Worm (Caenorhabditis elegans) whole organism, young adult: Measurements from ENCODE around the gene F01F1.11.

ENCODE experiments used
- B0019.2 ChIP-seq: fragments of 200-800 bp; sonication (Bioruptor generic); conservative IDR thresholded peaks from 2 replicates; pipeline ENCODE4 v1.3.6; 2022; ENCODE audit warnings: missing genetic modification reagents, missing genetic modification characterization, missing compliant biosample characterization
- F23B12.7 ChIP-seq: sonication (generic microtip); optimal IDR thresholded peaks from 2 replicates; lab custom pipeline; 2017; ENCODE audit warnings: missing genetic modification characterization, mild to moderate bottlenecking, missing compliant biosample characterization, antibody characterized with exemption, moderate library complexity; ENCODE audit not compliant: insufficient read depth
- F33H1.4 ChIP-seq: fragments of 200-800 bp; sonication (Bioruptor generic); IDR thresholded peaks from 2 replicates; pipeline ENCODE4 v1.3.6; 2022; ENCODE audit warnings: missing genetic modification reagents, missing genetic modification characterization, missing compliant biosample characterization
- F52B5.7 ChIP-seq: sonication (generic microtip); optimal IDR thresholded peaks from 2 replicates; lab custom pipeline; 2016; ENCODE audit warnings: mild to moderate bottlenecking, missing genetic modification characterization, missing compliant biosample characterization
- F55B11.4 ChIP-seq: sonication (generic microtip); optimal IDR thresholded peaks from 2 replicates; lab custom pipeline; 2016; ENCODE audit warnings: missing compliant biosample characterization, missing genetic modification characterization, borderline replicate concordance; ENCODE audit not compliant: insufficient read depth
- K11D2.4 ChIP-seq: fragments of 200-800 bp; sonication (Bioruptor generic); IDR thresholded peaks from 2 replicates; pipeline ENCODE4 v1.3.6; 2022; ENCODE audit warnings: missing genetic modification reagents, missing genetic modification characterization, missing compliant biosample characterization
- ZK185.1 ChIP-seq: sonication (generic microtip); optimal IDR thresholded peaks from 2 replicates; lab custom pipeline; 2016; ENCODE audit warnings: mild to moderate bottlenecking, missing genetic modification characterization, missing compliant biosample characterization; ENCODE audit not compliant: poor library complexity, severe bottlenecking
- athp-1 ChIP-seq: sonication (generic microtip); optimal IDR thresholded peaks from 2 replicates; lab custom pipeline; 2017; ENCODE audit warnings: mild to moderate bottlenecking, missing genetic modification characterization, missing compliant biosample characterization
- attf-6 ChIP-seq: fragments of 200-800 bp; sonication (Bioruptor generic); IDR thresholded peaks from 2 replicates; pipeline ENCODE4 v1.3.6; 2022; ENCODE audit warnings: missing genetic modification reagents, missing genetic modification characterization, missing compliant biosample characterization
- bed-2 ChIP-seq: fragments of 200-800 bp; sonication (Bioruptor generic); IDR thresholded peaks from 2 replicates; pipeline ENCODE4 v1.3.6; 2022; ENCODE audit warnings: missing genetic modification reagents, missing genetic modification characterization, missing compliant biosample characterization
- cebp-1 ChIP-seq, 2 experiments: fragments of 200-800 bp in 1 of 2; sonication (Bioruptor generic) in 1 of 2; sonication (generic microtip) in 1 of 2; IDR thresholded peaks in 1 of 2; optimal IDR thresholded peaks in 1 of 2; 2 replicates each; pipeline versions ENCODE4 v1.3.6 to Lab custom; 2017 to 2022; ENCODE audit warnings: missing compliant biosample characterization in 2 of 2, missing genetic modification characterization in 2 of 2, mild to moderate bottlenecking in 1 of 2, missing genetic modification reagents in 1 of 2, moderate library complexity in 1 of 2
- cebp-2 ChIP-seq: fragments of 200-800 bp; sonication (Bioruptor generic); IDR thresholded peaks from 2 replicates; pipeline ENCODE4 v1.3.6; 2022; ENCODE audit warnings: missing genetic modification characterization, missing compliant biosample characterization
- ceh-100 ChIP-seq: fragments of 200-800 bp; sonication (Bioruptor generic); IDR thresholded peaks from 2 replicates; pipeline ENCODE4 v1.3.6; 2022; ENCODE audit warnings: missing genetic modification reagents, missing genetic modification characterization, missing compliant biosample characterization
- ceh-27 ChIP-seq: fragments of 200-800 bp; sonication (Bioruptor generic); optimal IDR thresholded peaks from 2 replicates; lab custom pipeline; 2018; ENCODE audit warnings: mild to moderate bottlenecking, missing genetic modification characterization, moderate library complexity, missing compliant biosample characterization
- ceh-91 ChIP-seq: fragments of 200-800 bp; sonication (Bioruptor generic); IDR thresholded peaks from 2 replicates; pipeline ENCODE4 v1.3.6; 2022; ENCODE audit warnings: missing genetic modification reagents, missing genetic modification characterization, missing compliant biosample characterization
- chd-7 ChIP-seq: sonication (generic microtip); optimal IDR thresholded peaks from 2 replicates; lab custom pipeline; 2016; ENCODE audit warnings: mild to moderate bottlenecking, missing genetic modification characterization, moderate library complexity, missing compliant biosample characterization
- dox-1 ChIP-seq: fragments of 200-800 bp; sonication (Bioruptor generic); IDR thresholded peaks from 2 replicates; pipeline ENCODE4 v1.3.6; 2022; ENCODE audit warnings: missing genetic modification reagents, missing genetic modification characterization, missing compliant biosample characterization
- efl-1 ChIP-seq: fragments of 150-350 bp; optimal IDR thresholded peaks from 2 replicates; lab custom pipeline; 2014; ENCODE audit warnings: missing biosample characterization, missing genetic modification reagents, missing genetic modification characterization
- egl-44 ChIP-seq: fragments of 200-800 bp; sonication (Bioruptor generic); IDR thresholded peaks from 2 replicates; pipeline ENCODE4 v1.3.6; 2022; ENCODE audit warnings: missing genetic modification reagents, missing genetic modification characterization, missing compliant biosample characterization
- ets-4 ChIP-seq: fragments of 200-800 bp; sonication (Bioruptor generic); optimal IDR thresholded peaks from 2 replicates; lab custom pipeline; 2018; ENCODE audit warnings: mild to moderate bottlenecking, missing genetic modification characterization, missing compliant biosample characterization
- fkh-3 ChIP-seq: sonication (generic microtip); optimal IDR thresholded peaks from 2 replicates; lab custom pipeline; 2016; ENCODE audit warnings: mild to moderate bottlenecking, missing genetic modification characterization, missing compliant biosample characterization
- him-1 ChIP-seq: sonication (generic microtip); optimal IDR thresholded peaks from 2 replicates; lab custom pipeline; 2016; ENCODE audit warnings: missing genotype, missing genetic modification reagents, missing genetic modification characterization, missing compliant biosample characterization
- hmg-1.2 ChIP-seq: fragments of 200-800 bp; sonication (Bioruptor generic); IDR thresholded peaks from 2 replicates; pipeline ENCODE4 v1.3.6; 2022; ENCODE audit warnings: missing genetic modification reagents, missing genetic modification characterization, missing compliant biosample characterization
- let-526 ChIP-seq: fragments of 200-800 bp; sonication (Bioruptor generic); IDR thresholded peaks from 2 replicates; pipeline ENCODE4 v1.3.6; 2022; ENCODE audit warnings: missing genetic modification reagents, missing genetic modification characterization, missing compliant biosample characterization
- lsl-1 ChIP-seq: fragments of 200-800 bp; sonication (Bioruptor generic); optimal IDR thresholded peaks from 2 replicates; lab custom pipeline; 2018; ENCODE audit warnings: mild to moderate bottlenecking, missing genetic modification characterization, moderate library complexity, missing compliant biosample characterization
- madf-6 ChIP-seq: fragments of 200-800 bp; sonication (Bioruptor generic); IDR thresholded peaks from 2 replicates; pipeline ENCODE4 v1.3.6; 2022; ENCODE audit warnings: missing genetic modification reagents, missing genetic modification characterization, missing compliant biosample characterization
- nhr-80 ChIP-seq: sonication (generic microtip); optimal IDR thresholded peaks from 2 replicates; lab custom pipeline; 2016; ENCODE audit warnings: missing genetic modification characterization, missing compliant biosample characterization
- pha-4 ChIP-seq: fragments of 150-350 bp; sonication (generic microtip); optimal IDR thresholded peaks from 2 replicates; lab custom pipeline; 2014; ENCODE audit warnings: missing biosample characterization, missing genetic modification reagents, missing genetic modification characterization
- sea-2 ChIP-seq: fragments of 200-800 bp; sonication (Bioruptor generic); IDR thresholded peaks from 2 replicates; pipeline ENCODE4 v1.3.6; 2022; ENCODE audit warnings: missing genetic modification characterization, missing compliant biosample characterization
- snpc-1.1 ChIP-seq: sonication (generic microtip); optimal IDR thresholded peaks from 2 replicates; lab custom pipeline; 2017; ENCODE audit warnings: missing genetic modification characterization, mild to moderate bottlenecking, missing compliant biosample characterization, antibody characterized with exemption, moderate library complexity, missing genotype, missing genetic modification reagents; ENCODE audit not compliant: insufficient read depth
- snpc-4 ChIP-seq, 5 experiments: fragments of 150-350 bp in 1 of 5; sonication (generic microtip) in 4 of 5; optimal IDR thresholded peaks; 2 replicates each; lab custom pipeline; 2014 to 2018; ENCODE audit warnings: missing genetic modification characterization in 5 of 5, missing biosample characterization in 3 of 5, antibody characterized with exemption in 2 of 5, mild to moderate bottlenecking in 2 of 5, missing compliant biosample characterization in 2 of 5, missing genotype in 2 of 5, moderate library complexity in 2 of 5, missing genetic modification reagents in 1 of 5
- tbx-9 ChIP-seq: sonication (generic microtip); optimal IDR thresholded peaks from 2 replicates; lab custom pipeline; 2016; ENCODE audit warnings: borderline replicate concordance, missing genetic modification characterization, inconsistent platforms, missing compliant biosample characterization
- unc-62 ChIP-seq: fragments of 150-350 bp; optimal IDR thresholded peaks from 2 replicates; lab custom pipeline; 2014; ENCODE audit warnings: missing biosample characterization, missing genetic modification reagents, missing genetic modification characterization
- xnd-1 ChIP-seq: sonication (generic microtip); optimal IDR thresholded peaks from 2 replicates; lab custom pipeline; 2016; ENCODE audit warnings: missing genotype, missing genetic modification reagents, missing genetic modification characterization, missing compliant biosample characterization
- zim-3 ChIP-seq: sonication (generic microtip); optimal IDR thresholded peaks from 2 replicates; lab custom pipeline; 2017; ENCODE audit warnings: mild to moderate bottlenecking, missing genetic modification characterization, moderate library complexity, missing compliant biosample characterization
- ztf-22 ChIP-seq: fragments of 200-800 bp; sonication (Bioruptor generic); optimal IDR thresholded peaks from 2 replicates; lab custom pipeline; 2018; ENCODE audit warnings: mild to moderate bottlenecking, missing genetic modification characterization, moderate library complexity, missing compliant biosample characterization
- ztf-3 ChIP-seq: fragments of 200-800 bp; sonication (Bioruptor generic); optimal IDR thresholded peaks from 2 replicates; lab custom pipeline; 2018; ENCODE audit warnings: mild to moderate bottlenecking, missing genetic modification characterization, missing compliant biosample characterization

Gene F01F1.11

ce11 chrIII:5900709-5901108 is 29.0 kb upstream of the F01F1.11 start:
- TF ChIP-seq fkh-3 (tag; lab: Kevin White, UChicago) (no peak), cebp-1 (GFP tag; IDR thresholded peaks at IDR 0.05; lab: Robert Waterston, UW) (no peak), cebp-1 (tag; optimal IDR thresholded peaks at IDR 0.05; lab: Kevin White, UChicago) (no peak), unc-62 (GFP tag; lab: Kevin White, UChicago) (no peak), lsl-1 (GFP tag; lab: Kevin White, UChicago) (no peak), nhr-80 (tag; lab: Kevin White, UChicago) (peak; percentile 28), F33H1.4 (no peak), ceh-100 (GFP tag; lab: Robert Waterston, UW) (no peak), madf-6 (GFP tag; lab: Robert Waterston, UW) (no peak), tbx-9 (tag; lab: Kevin White, UChicago) (no peak), hmg-1.2 (GFP tag; lab: Robert Waterston, UW) (peak; percentile 61; the same call in 1 of the 2 replicates)

DNA sequence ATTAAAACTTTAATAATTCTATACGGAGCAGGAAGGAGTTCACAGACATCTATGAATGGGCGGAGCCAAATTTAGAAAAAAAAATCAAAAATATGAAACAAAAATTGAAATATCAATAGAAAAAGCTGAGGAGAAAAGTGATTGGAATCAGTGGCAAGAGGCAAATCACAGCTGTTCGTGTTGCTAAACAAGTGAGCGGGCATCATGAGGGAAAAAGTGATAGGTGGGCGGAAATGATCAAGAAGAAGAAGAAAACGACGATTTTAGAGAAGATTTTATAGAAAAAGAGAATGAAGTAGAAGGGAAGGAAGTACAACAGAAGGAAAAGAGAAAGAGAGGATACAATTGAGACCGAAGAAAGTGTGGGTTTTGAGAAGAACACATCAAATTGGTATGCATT is 27.0 kb upstream of the F01F1.11 start:
- TF ChIP-seq athp-1 (tag; lab: Kevin White, UChicago) (no peak), K11D2.4 (GFP tag; lab: Robert Waterston, UW) (no peak), F52B5.7 (tag; lab: Kevin White, UChicago) (no peak), cebp-2 (GFP tag; lab: Robert Waterston, UW) (no peak), bed-2 (no peak), let-526 (GFP tag; lab: Robert Waterston, UW) (no peak), dox-1 (GFP tag; lab: Robert Waterston, UW) (no peak), attf-6 (no peak), B0019.2 (GFP tag; lab: Robert Waterston, UW) (no peak), ztf-3 (no peak)

DNA sequence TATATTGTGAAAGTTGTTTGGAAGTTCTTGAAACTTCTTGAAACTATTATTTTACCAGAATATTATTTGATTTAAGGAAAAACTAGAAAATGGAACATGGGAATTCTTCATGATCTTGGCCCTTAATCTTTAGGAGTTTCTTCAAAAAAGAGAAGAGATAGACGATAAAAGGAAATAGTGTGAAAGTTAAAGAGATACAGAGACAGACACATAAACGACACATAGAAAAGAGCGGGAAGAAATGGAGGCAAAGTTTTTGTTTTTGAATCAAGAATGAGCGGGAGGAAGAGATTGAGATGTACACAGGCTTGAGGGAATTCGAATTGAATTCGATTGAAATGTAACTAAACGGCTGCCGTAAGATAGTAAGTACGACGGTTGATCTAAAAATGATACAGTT is 25.8 kb upstream of the F01F1.11 start:
- TF ChIP-seq efl-1 (GFP tag; lab: Kevin White, UChicago) (peak; percentile 30), ceh-91 (GFP tag; lab: Robert Waterston, UW) (no peak)
- TF ChIP-seq, all 124 proteins: peak for 1

- TF ChIP-seq him-1 (tag; lab: Kevin White, UChicago) = no peak
- TF ChIP-seq, all 124 proteins: peak for 0
Measured at ce11 chrIII:5895913-5896312, 24.2 kb upstream of the F01F1.11 start, which contains the start of gene pxl-1. Gene pxl-1, minus strand, starts transcription at chrIII:5896013.

DNA sequence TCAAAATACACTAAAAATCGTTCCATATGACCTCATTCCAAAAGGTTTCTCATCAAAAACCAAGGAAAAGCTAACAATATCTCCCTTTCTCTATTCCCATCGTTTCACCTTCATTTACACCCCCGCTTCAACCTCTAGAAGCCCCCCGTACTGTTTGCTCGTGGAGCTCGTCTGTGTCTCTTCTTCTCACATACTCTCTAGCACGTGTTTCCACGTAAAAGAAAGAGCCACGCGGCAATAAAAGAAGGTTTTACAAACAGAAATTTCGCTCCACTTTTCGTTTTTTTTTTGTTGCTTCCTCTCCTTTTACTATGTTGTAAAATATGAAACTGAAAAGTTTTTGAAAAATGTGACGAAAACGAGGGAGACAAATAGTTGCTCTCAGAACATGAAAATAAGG is 21.2 kb upstream of the F01F1.11 start:
- no peak for TF ChIP-seq tbx-9 (tag; lab: Kevin White, UChicago)
- TF ChIP-seq pha-4 (tag; lab: Kevin White, UChicago) = peak; percentile 63

DNA sequence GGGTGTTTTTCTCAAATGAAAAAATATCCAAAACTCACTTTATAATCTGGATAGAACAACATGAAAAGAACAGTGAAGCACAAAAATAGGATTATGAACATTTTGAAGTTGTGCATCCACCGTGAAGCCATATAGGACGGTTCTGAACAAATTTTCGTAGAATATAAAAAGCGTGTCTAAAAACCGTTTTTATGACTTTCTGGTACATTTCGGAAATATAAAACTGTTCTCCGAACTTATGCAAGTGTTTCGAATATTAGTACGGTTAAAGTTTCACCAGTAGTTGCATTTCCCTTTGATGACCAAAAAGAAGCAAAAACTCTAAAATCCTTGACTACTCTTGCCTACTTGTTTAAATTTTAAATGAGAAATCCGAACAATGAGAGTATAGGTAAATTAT is 17.0 kb upstream of the F01F1.11 start, which contains the start of gene C28H8.8:
C28H8.8 (minus strand) TSS at position 101 of the 400 bp plus-strand sequence.
- TF ChIP-seq snpc-1.1 (tag; lab: Kevin White, UChicago) = no peak
- no peak for TF ChIP-seq F23B12.7 (tag; lab: Kevin White, UChicago)
- no peak for TF ChIP-seq efl-1 (GFP tag; lab: Kevin White, UChicago)

ce11 chrIII:5886893-5887292 is 15.2 kb upstream of the F01F1.11 start, which contains the start of gene C28H8.7:
Gene C28H8.7, minus strand, starts transcription at chrIII:5886993.
- no peak for TF ChIP-seq ZK185.1 (tag; lab: Kevin White, UChicago)
- no peak for TF ChIP-seq sea-2 (GFP tag; lab: Robert Waterston, UW)
- no peak for TF ChIP-seq efl-1 (GFP tag; lab: Kevin White, UChicago)
- no peak for TF ChIP-seq ceh-27 (GFP tag; lab: Kevin White, UChicago)
- TF ChIP-seq ztf-22 (GFP tag; lab: Kevin White, UChicago) = no peak
- TF ChIP-seq ets-4 = no peak
- TF ChIP-seq egl-44 (GFP tag; lab: Robert Waterston, UW) = no peak
- TF ChIP-seq snpc-4 (GFP tag; optimal IDR thresholded peaks at IDR 0.05; lab: Kevin White, UChicago) = no peak
- TF ChIP-seq snpc-4 (tag; optimal IDR thresholded peaks at IDR 0.05; lab: Kevin White, UChicago) = no peak
- no peak for TF ChIP-seq chd-7 (tag; lab: Kevin White, UChicago)
- no peak for TF ChIP-seq F55B11.4 (tag; lab: Kevin White, UChicago)
- no peak for TF ChIP-seq zim-3
- no peak for TF ChIP-seq xnd-1 (tag; lab: Kevin White, UChicago)
- TF ChIP-seq, all 124 proteins: peak for 0
